Fruit fly (Drosophila melanogaster) whole organism, embryonic: ENCODE results near the gene CG46304.
A peak's percentile ranks its signal among the peaks of the same experiment; 100 is the strongest.

ENCODE experiments used
- ATbp ChIP-seq: fragments of 200-800 bp; sonication (Bioruptor generic); optimal IDR thresholded peaks from 2 replicates; lab custom pipeline; 2017; ENCODE audit warnings: missing biosample characterization, mild to moderate bottlenecking, missing genetic modification characterization, missing genetic modification reagents
- Aef1 ChIP-seq: fragments of 200-800 bp; sonication (Bioruptor generic); IDR thresholded peaks from 3 replicates; pipeline ENCODE4 v1.3.6; 2022; ENCODE audit warnings: missing biosample characterization, missing genetic modification characterization
- Atf3 ChIP-seq: fragments of 200-800 bp; sonication (Bioruptor generic); optimal IDR thresholded peaks from 3 replicates; lab custom pipeline; 2016; ENCODE audit warnings: missing biosample characterization, missing genetic modification characterization
- Awh ChIP-seq: fragments of 200-800 bp; sonication (Bioruptor generic); IDR thresholded peaks from 2 replicates; pipeline ENCODE4, ENCODE4 v1.3.6; 2022; ENCODE audit warnings: missing biosample characterization, missing genetic modification characterization
- BEAF-32 ChIP-seq: fragments of 200-800 bp; sonication (Bioruptor generic); optimal IDR thresholded peaks from 3 replicates; lab custom pipeline; 2017; ENCODE audit warnings: missing biosample characterization, missing genetic modification characterization, mild to moderate bottlenecking, moderate library complexity, missing genetic modification reagents
- CG10147 ChIP-seq: fragments of 200-800 bp; sonication (Bioruptor generic); optimal IDR thresholded peaks from 2 replicates; lab custom pipeline; 2019; ENCODE audit warnings: missing biosample characterization, mild to moderate bottlenecking, missing genetic modification characterization, moderate library complexity
- CG10209 ChIP-seq: fragments of 200-800 bp; sonication (Bioruptor generic); optimal IDR thresholded peaks from 3 replicates; lab custom pipeline; 2017; ENCODE audit warnings: missing biosample characterization, mild to moderate bottlenecking, missing genetic modification characterization, missing genetic modification reagents
- CG12299 ChIP-seq: fragments of 200-800 bp; sonication (Bioruptor generic); optimal IDR thresholded peaks from 2 replicates; lab custom pipeline; 2018; ENCODE audit warnings: missing biosample characterization, mild to moderate bottlenecking, missing genetic modification characterization
- CG14667 ChIP-seq: fragments of 200-800 bp; sonication (Bioruptor generic); IDR thresholded peaks from 2 replicates; pipeline ENCODE4 v1.3.6; 2022; ENCODE audit warnings: missing biosample characterization, missing genetic modification characterization
- CG15696 ChIP-seq: fragments of 200-800 bp; sonication (Bioruptor generic); optimal IDR thresholded peaks from 2 replicates; lab custom pipeline; 2019; ENCODE audit warnings: missing biosample characterization, mild to moderate bottlenecking, missing genetic modification characterization, moderate library complexity
- CG17612 ChIP-seq: fragments of 200-800 bp; sonication (Bioruptor generic); IDR thresholded peaks from 2 replicates; pipeline ENCODE4 v1.3.6; 2022; ENCODE audit warnings: missing biosample characterization, missing genetic modification characterization
- CG18262 ChIP-seq: fragments of 200-800 bp; optimal IDR thresholded peaks from 3 replicates; lab custom pipeline; 2019; ENCODE audit warnings: missing biosample characterization, mild to moderate bottlenecking, missing genetic modification characterization, moderate library complexity
- CG2116 ChIP-seq: fragments of 200-800 bp; sonication (Bioruptor generic); optimal IDR thresholded peaks from 3 replicates; lab custom pipeline; 2018; ENCODE audit warnings: missing biosample characterization, mild to moderate bottlenecking, missing genetic modification characterization
- CG32532 ChIP-seq: fragments of 200-800 bp; sonication (Bioruptor generic); IDR thresholded peaks from 2 replicates; pipeline ENCODE4 v1.3.6; 2022; ENCODE audit warnings: missing biosample characterization, missing genetic modification characterization
- CG32772 ChIP-seq: fragments of 200-800 bp; sonication (Bioruptor generic); IDR thresholded peaks from 2 replicates; pipeline ENCODE4 v1.3.6; 2022; ENCODE audit warnings: missing biosample characterization, missing genetic modification characterization
- CG33213 ChIP-seq: fragments of 200-800 bp; sonication (Bioruptor generic); optimal IDR thresholded peaks from 3 replicates; lab custom pipeline; 2016; ENCODE audit warnings: missing biosample characterization, missing genetic modification characterization
- CG34376 ChIP-seq: fragments of 200-800 bp; sonication (Bioruptor generic); optimal IDR thresholded peaks from 2 replicates; lab custom pipeline; 2018; ENCODE audit warnings: missing biosample characterization, mild to moderate bottlenecking, missing genetic modification characterization
- CG3995 ChIP-seq: fragments of 200-800 bp; sonication (Bioruptor generic); optimal IDR thresholded peaks from 3 replicates; lab custom pipeline; 2016; ENCODE audit warnings: missing biosample characterization, missing genetic modification characterization
- CG4282 ChIP-seq: fragments of 200-800 bp; sonication (Bioruptor generic); optimal IDR thresholded peaks from 2 replicates; lab custom pipeline; 2016; ENCODE audit warnings: missing biosample characterization, missing genetic modification characterization
- CG4730 ChIP-seq: fragments of 200-800 bp; sonication (Bioruptor generic); IDR thresholded peaks from 2 replicates; pipeline ENCODE4 v1.3.6; 2022; ENCODE audit warnings: missing biosample characterization, missing genetic modification characterization
- CG7372 ChIP-seq: fragments of 200-800 bp; sonication (Bioruptor generic); IDR thresholded peaks from 2 replicates; pipeline ENCODE4 v1.3.6; 2022; ENCODE audit warnings: missing biosample characterization, missing genetic modification characterization
- CG7839 ChIP-seq: fragments of 200-800 bp; sonication (Bioruptor generic); optimal IDR thresholded peaks from 3 replicates; lab custom pipeline; 2018; ENCODE audit warnings: missing biosample characterization, mild to moderate bottlenecking, missing genetic modification characterization, moderate library complexity
- CG7987 ChIP-seq: fragments of 200-800 bp; sonication (Bioruptor generic); optimal IDR thresholded peaks from 2 replicates; lab custom pipeline; 2018; ENCODE audit warnings: missing biosample characterization, mild to moderate bottlenecking, missing genetic modification characterization, moderate library complexity
- CG9797 ChIP-seq: fragments of 200-800 bp; sonication (Bioruptor generic); optimal IDR thresholded peaks from 3 replicates; lab custom pipeline; 2018; ENCODE audit warnings: missing biosample characterization, mild to moderate bottlenecking, missing genetic modification characterization
- D ChIP-seq, 2 experiments: fragments of 200-800 bp in 1 of 2; fragments of >200 bp in 1 of 2; sonication (Bioruptor generic) in 1 of 2; optimal IDR thresholded peaks; 2 replicates in 1 of 2; 3 replicates in 1 of 2; lab custom pipeline; 2017; ENCODE audit warnings: mild to moderate bottlenecking in 1 of 2, missing biosample characterization in 1 of 2, missing genetic modification characterization in 1 of 2, missing genetic modification reagents in 1 of 2
- Doc2 ChIP-seq: fragments of 200-800 bp; sonication (Bioruptor generic); IDR thresholded peaks from 2 replicates; pipeline ENCODE4 v1.3.6; 2022; ENCODE audit warnings: missing biosample characterization, missing genetic modification characterization
- Dp ChIP-seq: fragments of 200-800 bp; sonication (Bioruptor generic); optimal IDR thresholded peaks from 2 replicates; lab custom pipeline; 2018; ENCODE audit warnings: missing biosample characterization, mild to moderate bottlenecking, missing genetic modification characterization, moderate library complexity
- E2f1 ChIP-seq: fragments of 200-800 bp; sonication (Bioruptor generic); IDR thresholded peaks from 2 replicates; pipeline ENCODE4 v1.3.6; 2022; ENCODE audit warnings: missing biosample characterization, missing genetic modification characterization
- Eip74EF ChIP-seq, 2 experiments: fragments of 200-800 bp in 1 of 2; fragments of >200 bp in 1 of 2; sonication (Bioruptor generic) in 1 of 2; optimal IDR thresholded peaks; 2 replicates each; lab custom pipeline; 2017 to 2019; ENCODE audit warnings: missing biosample characterization in 2 of 2, missing genetic modification characterization in 2 of 2, mild to moderate bottlenecking in 1 of 2, moderate library complexity in 1 of 2
- Fer1 ChIP-seq: fragments of 200-800 bp; sonication (Bioruptor generic); optimal IDR thresholded peaks from 2 replicates; lab custom pipeline; 2017; ENCODE audit warnings: missing biosample characterization, mild to moderate bottlenecking, missing genetic modification characterization
- Gug ChIP-seq: fragments of 200-800 bp; sonication (Bioruptor generic); IDR thresholded peaks from 4 replicates; pipeline ENCODE4 v1.3.6; 2022; ENCODE audit warnings: missing biosample characterization, missing genetic modification characterization
- HmgD ChIP-seq: fragments of 200-800 bp; sonication (Bioruptor generic); optimal IDR thresholded peaks from 3 replicates; lab custom pipeline; 2016; ENCODE audit warnings: missing biosample characterization, missing genetic modification characterization
- NFAT ChIP-seq: fragments of 200-800 bp; sonication (Bioruptor generic); IDR thresholded peaks from 2 replicates; pipeline ENCODE4 v1.3.6; 2022; ENCODE audit warnings: missing biosample characterization, missing genetic modification characterization
- Side ChIP-seq: fragments of 200-800 bp; sonication (Bioruptor generic); optimal IDR thresholded peaks from 2 replicates; lab custom pipeline; 2016; ENCODE audit warnings: missing biosample characterization, missing genetic modification characterization
- cg ChIP-seq: fragments of 200-800 bp; sonication (Bioruptor generic); optimal IDR thresholded peaks from 3 replicates; lab custom pipeline; 2019; ENCODE audit warnings: missing biosample characterization, mild to moderate bottlenecking, missing genetic modification characterization, moderate library complexity
- dm ChIP-seq: fragments of 200-800 bp; sonication (Bioruptor generic); optimal IDR thresholded peaks from 3 replicates; lab custom pipeline; 2016; ENCODE audit warnings: missing biosample characterization, missing genetic modification characterization
- eyg ChIP-seq: fragments of 200-800 bp; sonication (Bioruptor generic); optimal IDR thresholded peaks from 3 replicates; lab custom pipeline; 2016; ENCODE audit warnings: missing biosample characterization, missing genetic modification characterization
- ranshi ChIP-seq: fragments of 200-800 bp; sonication (Bioruptor generic); IDR thresholded peaks from 2 replicates; pipeline ENCODE4 v1.3.6; 2022; ENCODE audit warnings: missing biosample characterization, missing genetic modification characterization
- sc ChIP-seq, 3 experiments: fragments of >200 bp in 2 of 3; fragments of 200-800 bp in 1 of 3; sonication (Bioruptor generic) in 1 of 3; optimal IDR thresholded peaks; 2 replicates in 2 of 3; 3 replicates in 1 of 3; lab custom pipeline; 2017; ENCODE audit warnings: mild to moderate bottlenecking in 1 of 3, missing biosample characterization in 1 of 3, missing genetic modification characterization in 1 of 3, missing genetic modification reagents in 1 of 3
- slou ChIP-seq: fragments of 200-800 bp; sonication (Bioruptor generic); optimal IDR thresholded peaks from 3 replicates; lab custom pipeline; 2016; ENCODE audit warnings: missing biosample characterization, missing genetic modification characterization
- sna ChIP-seq: fragments of 200-800 bp; sonication (Bioruptor generic); IDR thresholded peaks from 2 replicates; pipeline ENCODE4 v1.3.6; 2022; ENCODE audit warnings: missing biosample characterization, missing genetic modification characterization; ENCODE audit not compliant: partially characterized antibody
- sug ChIP-seq: fragments of 200-800 bp; optimal IDR thresholded peaks from 2 replicates; lab custom pipeline; 2019; ENCODE audit warnings: missing biosample characterization, mild to moderate bottlenecking, missing genetic modification characterization, moderate library complexity
- tio ChIP-seq: fragments of 200-800 bp; sonication (Bioruptor generic); optimal IDR thresholded peaks from 2 replicates; lab custom pipeline; 2017; ENCODE audit warnings: missing biosample characterization, missing genetic modification characterization, inconsistent platforms
- trem ChIP-seq: fragments of 200-800 bp; optimal IDR thresholded peaks from 3 replicates; lab custom pipeline; 2019; ENCODE audit warnings: missing biosample characterization, mild to moderate bottlenecking, missing genetic modification characterization, moderate library complexity
- trh ChIP-seq: fragments of 200-800 bp; sonication (Bioruptor generic); optimal IDR thresholded peaks from 2 replicates; lab custom pipeline; 2016; ENCODE audit warnings: missing biosample characterization, missing genetic modification characterization
- yki ChIP-seq: fragments of >200 bp; optimal IDR thresholded peaks from 3 replicates; lab custom pipeline; 2018
- zfh2 ChIP-seq: fragments of 200-800 bp; sonication (Bioruptor generic); optimal IDR thresholded peaks from 2 replicates; lab custom pipeline; 2016; ENCODE audit warnings: missing biosample characterization, missing genetic modification characterization

Gene CG46304

dm6 chr2L:18987078-18987895, 41.2 kb downstream of the CG46304 start, which contains the start of the genes Swip-1 and EMC5 (continued):
- TF ChIP-seq D (optimal IDR thresholded peaks at IDR 0.05; lab: Kevin White, UChicago) (no peak), D (GFP tag; optimal IDR thresholded peaks at IDR 0.05; lab: Kevin White, UChicago) (peak; percentile 14), Dp (peak; percentile 64), Eip74EF (GFP tag; optimal IDR thresholded peaks at IDR 0.05; lab: Kevin White, UChicago) (peak in 1 of 2 experiments; percentile 20), zfh2 (peak; percentile 13), eyg (GFP tag; lab: Kevin White, UChicago) (no peak), CG17612 (GFP tag; lab: Robert Waterston, UW) (0 out of 2 replicates have a peak, but pooled peaks have one; percentile 31), CG4730 (peak; percentile 39; the same call in 1 of the 2 replicates), Atf3 (GFP tag; lab: Kevin White, UChicago) (no peak), Aef1 (GFP tag; lab: Robert Waterston, UW) (peak; percentile 58; the same call in 2 of the 3 replicates), E2f1 (GFP tag; lab: Robert Waterston, UW) (peak; percentile 29; the same call in 1 of the 2 replicates), CG10209 (GFP tag; lab: Kevin White, UChicago) (peak; percentile 63), trem (tag; lab: Kevin White, UChicago) (peak; percentile 60), slou (GFP tag; lab: Kevin White, UChicago) (peak; percentile 45), Side (GFP tag; lab: Kevin White, UChicago) (no peak), Fer1 (GFP tag; lab: Kevin White, UChicago) (peak; percentile 17), HmgD (GFP tag; lab: Kevin White, UChicago) (peak; percentile 30), sc (optimal IDR thresholded peaks at IDR 0.05; lab: Kevin White, UChicago) (no peak), sc (GFP tag; optimal IDR thresholded peaks at IDR 0.05; lab: Kevin White, UChicago) (peak; percentile 7), CG9797 (GFP tag; lab: Kevin White, UChicago) (peak; percentile 77), CG7987 (no peak), sug (tag; lab: Kevin White, UChicago) (peak; percentile 73), cg (GFP tag; lab: Kevin White, UChicago) (no peak), CG15696 (tag; lab: Kevin White, UChicago) (peak; percentile 60), CG33213 (no peak), BEAF-32 (peak; percentile 74), CG14667 (GFP tag; lab: Robert Waterston, UW) (0 out of 2 replicates have a peak, but pooled peaks have one; percentile 26), yki (lab: Kevin White, UChicago) (no peak), CG3995 (GFP tag; lab: Kevin White, UChicago) (peak; percentile 6), Doc2 (GFP tag; lab: Robert Waterston, UW) (no peak), sna (GFP tag; lab: Robert Waterston, UW) (0 out of 2 replicates have a peak, but pooled peaks have one; percentile 53), dm (peak; percentile 4), CG4282 (no peak), CG2116 (GFP tag; lab: Kevin White, UChicago) (peak; percentile 43), tio (peak; percentile 17), CG7372 (GFP tag; lab: Robert Waterston, UW) (no peak), CG32772 (GFP tag; lab: Robert Waterston, UW) (peak; percentile 40; the same call in 1 of the 2 replicates), CG10147 (GFP tag; lab: Kevin White, UChicago) (peak; percentile 23), Awh (peak; percentile 51; the same call in 1 of the 2 replicates), CG18262 (tag; lab: Kevin White, UChicago) (peak; percentile 78), ATbp (GFP tag; lab: Kevin White, UChicago) (no peak), CG32532 (GFP tag; lab: Robert Waterston, UW) (peak; percentile 67; the same call in 1 of the 2 replicates), CG34376 (peak; percentile 15), CG7839 (tag; lab: Kevin White, UChicago) (peak; percentile 73), CG12299 (tag; lab: Kevin White, UChicago) (peak; percentile 27), ranshi (GFP tag; lab: Robert Waterston, UW) (peak; percentile 59; the same call in 1 of the 2 replicates), trh (GFP tag; lab: Kevin White, UChicago) (peak; percentile 51), NFAT (GFP tag; lab: Robert Waterston, UW) (peak; percentile 44), Gug (GFP tag; lab: Robert Waterston, UW) (peak; percentile 45; the same call in 1 of the 4 replicates)
